Worm (Caenorhabditis elegans): Measurements from ENCODE around the gene Y66C5A.1.

The Y66C5A.1 gene

DNA sequence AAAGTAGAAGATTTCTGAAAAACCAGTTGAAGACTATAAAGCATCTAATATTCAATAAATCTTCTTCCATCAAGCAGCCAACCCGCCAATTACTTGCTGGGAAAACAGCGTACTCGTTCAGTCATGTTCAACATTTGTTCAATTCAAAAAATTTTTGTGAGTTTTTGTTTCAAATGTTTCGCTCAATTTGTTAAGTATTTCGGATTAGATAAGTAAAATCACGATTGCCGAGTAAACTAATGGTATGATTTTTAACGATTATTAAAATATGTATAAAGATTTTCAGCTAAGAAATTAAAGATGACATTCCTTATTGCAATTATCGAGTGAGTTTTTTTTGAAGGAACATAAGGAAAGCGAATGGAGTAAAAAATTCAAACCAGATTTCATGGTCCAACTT lies 15.4 kb upstream of the Y66C5A.1 start, which contains the start of gene M163.10:
Gene M163.10, plus strand, starts transcription at position 301 of the 400 bp plus-strand sequence.
- no peak for TF ChIP-seq nhr-23 (tag; optimal IDR thresholded peaks at IDR 0.05)
- no peak for TF ChIP-seq sem-4 (tag; optimal IDR thresholded peaks at IDR 0.05)
- no peak for TF ChIP-seq mab-5 (tag; optimal IDR thresholded peaks at IDR 0.05)
- no peak for TF ChIP-seq ama-1 (optimal IDR thresholded peaks at IDR 0.05)
- no peak for TF ChIP-seq ZK546.5 (tag; optimal IDR thresholded peaks at IDR 0.05)
- no peak for TF ChIP-seq crh-2 (tag; optimal IDR thresholded peaks at IDR 0.05)
- TF ChIP-seq F13H6.1 (tag; optimal IDR thresholded peaks at IDR 0.05), result no peak
- no peak for TF ChIP-seq mdl-1 (tag; optimal IDR thresholded peaks at IDR 0.05)
- no peak for TF ChIP-seq gmeb-1 (tag; optimal IDR thresholded peaks at IDR 0.05)
- TF ChIP-seq lsy-2 (tag; optimal IDR thresholded peaks at IDR 0.05), result no peak
- TF ChIP-seq aly-2 (tag; optimal IDR thresholded peaks at IDR 0.05), result no peak
- TF ChIP-seq sma-9 (GFP tag; optimal IDR thresholded peaks at IDR 0.05), result no peak
- no peak for TF ChIP-seq sma-9 (tag; optimal IDR thresholded peaks at IDR 0.05)
- TF ChIP-seq nhr-77 (tag; optimal IDR thresholded peaks at IDR 0.05), result no peak
- TF ChIP-seq lin-13 (GFP tag; optimal IDR thresholded peaks at IDR 0.05), result no peak
- TF ChIP-seq skn-1 (tag; optimal IDR thresholded peaks at IDR 0.05), result no peak
- TF ChIP-seq unc-62 (GFP tag; optimal IDR thresholded peaks at IDR 0.05), result no peak
- TF ChIP-seq nhr-21 (tag; optimal IDR thresholded peaks at IDR 0.05), result no peak
- TF ChIP-seq nhr-25 (tag; optimal IDR thresholded peaks at IDR 0.05), result no peak

DNA sequence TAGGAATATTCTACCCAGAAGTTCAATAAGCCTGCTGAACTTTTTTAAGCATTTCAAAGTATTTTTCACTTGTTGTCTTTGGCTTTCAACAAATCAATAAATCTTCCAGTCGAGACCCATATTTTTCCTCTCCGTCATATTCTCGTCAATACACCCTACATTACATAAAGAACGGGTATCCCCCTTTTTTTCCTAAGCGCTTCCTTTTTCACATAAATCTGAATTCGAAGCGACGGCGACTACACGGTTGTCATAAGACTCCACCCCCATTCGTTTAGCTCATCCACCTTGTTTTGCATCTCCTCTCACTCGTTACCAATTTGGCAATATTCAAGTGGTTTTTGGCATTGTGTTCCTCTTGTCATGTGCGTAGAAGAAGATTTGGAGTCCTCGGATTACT lies 14.0 kb upstream of the Y66C5A.1 start, which contains the start of gene M163.9:
Gene M163.9, plus strand, starts transcription at position 301 of the 400 bp plus-strand sequence.
- TF ChIP-seq gmeb-1 (tag; optimal IDR thresholded peaks at IDR 0.05), result no peak
- TF ChIP-seq unc-55 (GFP tag; optimal IDR thresholded peaks at IDR 0.05), result no peak
- TF ChIP-seq lin-39 (tag; optimal IDR thresholded peaks at IDR 0.05), result no peak
- TF ChIP-seq crh-2 (tag; optimal IDR thresholded peaks at IDR 0.05), result no peak
- no peak for TF ChIP-seq snpc-4 (tag; optimal IDR thresholded peaks at IDR 0.05)
- no peak for TF ChIP-seq ceh-82 (tag; optimal IDR thresholded peaks at IDR 0.05)
- TF ChIP-seq lsy-2 (tag; optimal IDR thresholded peaks at IDR 0.05), result no peak
- TF ChIP-seq nhr-237 (tag; optimal IDR thresholded peaks at IDR 0.05), result no peak

DNA sequence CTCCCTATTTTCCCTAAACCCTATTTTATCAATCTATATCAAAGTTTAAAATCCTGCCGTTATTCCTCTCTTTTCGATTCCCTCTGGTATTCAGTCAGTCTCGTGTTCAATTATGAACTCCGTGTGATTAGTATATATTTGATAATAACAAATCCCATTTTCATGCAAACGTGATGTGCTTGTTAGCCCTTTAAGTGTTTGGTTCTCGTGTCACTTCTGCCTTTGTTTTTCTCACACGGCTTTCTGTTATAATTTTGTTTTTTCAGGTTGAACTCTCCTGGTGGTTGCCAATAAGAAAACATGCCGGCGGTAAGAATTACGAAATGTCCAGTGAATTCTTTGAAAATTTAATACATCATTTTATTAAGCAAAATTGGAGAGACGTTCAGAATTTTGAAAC lies 11.2 kb upstream of the Y66C5A.1 start, which contains the start of gene M163.21:
Gene M163.21, plus strand, starts transcription at position 301 of the 400 bp plus-strand sequence.
- TF ChIP-seq mdl-1 (tag; optimal IDR thresholded peaks at IDR 0.05), result no peak
- no peak for TF ChIP-seq nhr-21 (tag; optimal IDR thresholded peaks at IDR 0.05)
- TF ChIP-seq zag-1 (tag; optimal IDR thresholded peaks at IDR 0.05), result no peak
- no peak for TF ChIP-seq ztf-1 (GFP tag; conservative IDR thresholded peaks at IDR 0.05)
- no peak for TF ChIP-seq elt-3 (tag; optimal IDR thresholded peaks at IDR 0.05)
- TF ChIP-seq F13H6.1 (tag; optimal IDR thresholded peaks at IDR 0.05), result no peak
- no peak for TF ChIP-seq ztf-4 (tag; optimal IDR thresholded peaks at IDR 0.05)

DNA sequence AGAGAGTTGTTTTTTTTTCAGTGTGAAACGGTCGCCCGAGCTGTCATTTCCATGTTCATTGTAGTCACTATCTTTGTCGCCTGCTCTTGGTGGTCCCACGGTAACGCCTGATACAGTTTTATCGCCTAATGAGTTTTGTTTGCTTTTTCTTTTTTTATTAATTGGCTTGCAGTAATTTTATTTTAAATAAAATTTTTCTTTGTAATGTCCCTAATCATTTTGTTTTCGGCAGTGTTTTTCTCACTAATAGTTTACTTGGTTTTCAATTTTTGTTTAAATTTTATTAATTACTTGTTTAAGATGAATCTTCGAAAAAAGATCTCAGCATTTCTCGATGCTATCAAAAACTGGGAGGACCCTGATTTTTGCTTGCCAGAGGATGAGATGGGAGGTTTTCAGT lies 10.3 kb upstream of the Y66C5A.1 start, which contains the start of gene M163.22:
Gene M163.22, plus strand, starts transcription at position 301 of the 400 bp plus-strand sequence.
- TF ChIP-seq elt-3 (tag; optimal IDR thresholded peaks at IDR 0.05) (no peak), sma-3 (GFP tag; optimal IDR thresholded peaks at IDR 0.05) (no peak)

DNA sequence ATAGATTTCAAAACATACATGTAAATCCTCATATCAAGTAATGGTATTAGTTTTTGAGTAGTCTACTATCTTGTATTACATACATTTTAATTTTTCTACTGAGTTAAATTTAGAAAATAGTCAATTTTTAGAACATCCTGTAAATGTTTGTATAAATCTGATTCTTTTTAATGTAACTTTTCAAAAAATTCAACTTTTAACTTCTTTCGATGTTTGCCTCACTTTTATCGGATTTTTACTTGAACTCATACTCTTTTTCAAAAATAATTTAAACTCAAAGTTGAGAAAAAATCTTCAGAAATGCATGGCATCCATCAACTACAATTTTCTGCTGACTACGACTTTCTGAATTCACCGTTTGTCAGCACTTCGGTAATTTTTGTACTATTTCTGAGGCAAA lies 9.2 kb upstream of the Y66C5A.1 start, which contains the start of gene M163.7:
Gene M163.7, plus strand, starts transcription at position 301 of the 400 bp plus-strand sequence.
- TF ChIP-seq dmd-4 (tag; optimal IDR thresholded peaks at IDR 0.05) (no peak), zag-1 (tag; optimal IDR thresholded peaks at IDR 0.05) (no peak), F13H6.1 (tag; optimal IDR thresholded peaks at IDR 0.05) (no peak), nhr-10 (tag; optimal IDR thresholded peaks at IDR 0.05) (no peak), lin-39 (tag; optimal IDR thresholded peaks at IDR 0.05) (no peak), elt-1 (tag; optimal IDR thresholded peaks at IDR 0.05) (no peak), nhr-6 (tag; optimal IDR thresholded peaks at IDR 0.05) (no peak), nhr-237 (tag; optimal IDR thresholded peaks at IDR 0.05) (no peak), nhr-129 (tag; optimal IDR thresholded peaks at IDR 0.05) (no peak), peb-1 (tag; optimal IDR thresholded peaks at IDR 0.05) (no peak), lin-11 (tag; optimal IDR thresholded peaks at IDR 0.05) (no peak), mab-5 (tag; optimal IDR thresholded peaks at IDR 0.05) (no peak), crh-2 (tag; optimal IDR thresholded peaks at IDR 0.05) (no peak), ceh-82 (tag; optimal IDR thresholded peaks at IDR 0.05) (no peak), unc-55 (GFP tag; optimal IDR thresholded peaks at IDR 0.05) (no peak), sma-3 (GFP tag; optimal IDR thresholded peaks at IDR 0.05) (no peak), unc-62 (GFP tag; optimal IDR thresholded peaks at IDR 0.05) (no peak), ceh-16 (tag; optimal IDR thresholded peaks at IDR 0.05) (no peak)
